Worm (Caenorhabditis elegans) whole organism, L1 larva: ENCODE measurements around the gene tbc-7.

ENCODE experiments used
- C34B4.2 ChIP-seq: sonication (generic microtip); optimal IDR thresholded peaks from 2 replicates; lab custom pipeline; 2017; ENCODE audit warnings: mild to moderate bottlenecking, missing genetic modification characterization, missing compliant biosample characterization
- F16B12.6 ChIP-seq: fragments of 150-350 bp; optimal IDR thresholded peaks from 2 replicates; lab custom pipeline; 2014; ENCODE audit warnings: missing biosample characterization, missing genetic modification characterization
- Y116A8C.19 ChIP-seq: sonication (generic microtip); optimal IDR thresholded peaks from 2 replicates; lab custom pipeline; 2016; ENCODE audit warnings: missing compliant biosample characterization, missing genetic modification characterization, borderline replicate concordance
- aha-1 ChIP-seq: fragments of 150-350 bp; optimal IDR thresholded peaks from 2 replicates; lab custom pipeline; 2014; ENCODE audit warnings: missing biosample characterization, missing genetic modification characterization
- alr-1 ChIP-seq: fragments of 200-800 bp; sonication (Bioruptor generic); optimal IDR thresholded peaks from 2 replicates; lab custom pipeline; 2018; ENCODE audit warnings: borderline replicate concordance, mild to moderate bottlenecking, missing genetic modification characterization, missing compliant biosample characterization
- ama-1 ChIP-seq: fragments of 150-350 bp; optimal IDR thresholded peaks from 2 replicates; lab custom pipeline; 2014
- ceh-63 ChIP-seq: fragments of 200-800 bp; sonication (Bioruptor generic); optimal IDR thresholded peaks from 2 replicates; lab custom pipeline; 2018; ENCODE audit warnings: mild to moderate bottlenecking, missing genetic modification characterization, missing compliant biosample characterization
- ceh-88 ChIP-seq: fragments of 200-800 bp; sonication (Bioruptor generic); IDR thresholded peaks from 2 replicates; pipeline ENCODE4 v1.3.6; 2022; ENCODE audit warnings: missing genetic modification characterization, missing compliant biosample characterization
- dsc-1 ChIP-seq: sonication (generic microtip); optimal IDR thresholded peaks from 2 replicates; lab custom pipeline; 2016; ENCODE audit warnings: mild to moderate bottlenecking, missing genetic modification characterization, missing compliant biosample characterization
- efl-1 ChIP-seq, 4 experiments: fragments of 150-350 bp; optimal IDR thresholded peaks in 3 of 4; peaks in 1 of 4; 1 replicate in 1 of 4; 2 replicates in 3 of 4; lab custom pipeline; 2014; ENCODE audit warnings: missing biosample characterization in 2 of 4, missing genetic modification characterization in 2 of 4, missing genetic modification reagents in 2 of 4
- egl-27 ChIP-seq, 2 experiments: fragments of 150-350 bp in 1 of 2; sonication (generic microtip); optimal IDR thresholded peaks; 3 replicates each; lab custom pipeline; 2017 to 2018; ENCODE audit warnings: missing biosample characterization in 2 of 2, missing genetic modification characterization in 2 of 2, missing genetic modification reagents in 2 of 2
- fkh-10 ChIP-seq: sonication (generic microtip); optimal IDR thresholded peaks from 2 replicates; lab custom pipeline; 2017; ENCODE audit warnings: missing biosample characterization, missing genetic modification reagents, missing genetic modification characterization
- fkh-8 ChIP-seq: sonication (generic microtip); optimal IDR thresholded peaks from 2 replicates; lab custom pipeline; 2016; ENCODE audit warnings: mild to moderate bottlenecking, missing genetic modification characterization, missing compliant biosample characterization
- grh-1 ChIP-seq: fragments of 200-800 bp; sonication (Bioruptor generic); IDR thresholded peaks from 2 replicates; pipeline ENCODE4 v1.3.6; 2022; ENCODE audit warnings: missing genetic modification reagents, missing genetic modification characterization, missing compliant biosample characterization
- hpl-2 ChIP-seq: fragments of 150-350 bp; optimal IDR thresholded peaks from 2 replicates; lab custom pipeline; 2014; ENCODE audit warnings: missing biosample characterization, missing genetic modification reagents, missing genetic modification characterization
- lin-13 ChIP-seq: fragments of 150-350 bp; optimal IDR thresholded peaks from 2 replicates; lab custom pipeline; 2014; ENCODE audit warnings: missing biosample characterization, missing genetic modification reagents, missing genetic modification characterization
- lin-14 ChIP-seq: fragments of 200-800 bp; sonication (Bioruptor generic); optimal IDR thresholded peaks from 2 replicates; lab custom pipeline; 2018; ENCODE audit warnings: mild to moderate bottlenecking, missing genetic modification characterization, moderate library complexity, missing compliant biosample characterization
- lin-15B ChIP-seq: fragments of 150-350 bp; sonication (generic microtip); optimal IDR thresholded peaks from 3 replicates; lab custom pipeline; 2014; ENCODE audit warnings: missing biosample characterization, missing genetic modification characterization
- lin-35 ChIP-seq, 2 experiments: fragments of 150-350 bp; optimal IDR thresholded peaks; 2 replicates each; lab custom pipeline; 2014; ENCODE audit warnings: missing biosample characterization in 2 of 2, missing genetic modification characterization in 2 of 2, missing genetic modification reagents in 2 of 2
- lin-39 ChIP-seq: fragments of 150-350 bp; optimal IDR thresholded peaks from 2 replicates; lab custom pipeline; 2014; ENCODE audit warnings: missing biosample characterization, missing genetic modification reagents, missing genetic modification characterization
- lsy-2 ChIP-seq, 2 experiments: fragments of 150-350 bp; optimal IDR thresholded peaks; 2 replicates each; lab custom pipeline; 2014; ENCODE audit warnings: missing biosample characterization in 2 of 2, missing genetic modification characterization in 2 of 2
- mab-9 ChIP-seq: fragments of 200-800 bp; sonication (Bioruptor generic); IDR thresholded peaks from 2 replicates; pipeline ENCODE4 v1.3.6; 2022; ENCODE audit warnings: missing genetic modification reagents, missing genetic modification characterization, missing compliant biosample characterization
- mdl-1 ChIP-seq, 2 experiments: fragments of 150-350 bp; optimal IDR thresholded peaks; 2 replicates each; lab custom pipeline; 2014 to 2017; ENCODE audit warnings: missing biosample characterization in 2 of 2, missing genetic modification characterization in 2 of 2, inconsistent platforms in 1 of 2
- mef-2 ChIP-seq: fragments of 150-350 bp; optimal IDR thresholded peaks from 2 replicates; lab custom pipeline; 2014; ENCODE audit warnings: missing biosample characterization, missing genetic modification characterization
- nhr-11 ChIP-seq: fragments of 150-350 bp; optimal IDR thresholded peaks from 2 replicates; lab custom pipeline; 2014; ENCODE audit warnings: missing biosample characterization, missing genetic modification characterization
- nhr-12 ChIP-seq: sonication (generic microtip); optimal IDR thresholded peaks from 2 replicates; lab custom pipeline; 2017; ENCODE audit warnings: missing biosample characterization, missing genetic modification characterization
- nhr-19 ChIP-seq: fragments of 200-800 bp; sonication (Bioruptor generic); conservative IDR thresholded peaks from 2 replicates; pipeline ENCODE4 v1.3.6; 2022; ENCODE audit warnings: missing genetic modification characterization, missing compliant biosample characterization
- nhr-20 ChIP-seq: sonication (generic microtip); optimal IDR thresholded peaks from 2 replicates; lab custom pipeline; 2016; ENCODE audit warnings: mild to moderate bottlenecking, missing genetic modification characterization, missing compliant biosample characterization
- nhr-47 ChIP-seq: sonication (generic microtip); optimal IDR thresholded peaks from 2 replicates; lab custom pipeline; 2016; ENCODE audit warnings: mild to moderate bottlenecking, missing genetic modification characterization, moderate library complexity, missing compliant biosample characterization
- nhr-71 ChIP-seq: sonication (generic microtip); optimal IDR thresholded peaks from 2 replicates; lab custom pipeline; 2016; ENCODE audit warnings: mild to moderate bottlenecking, missing genetic modification characterization, moderate library complexity, missing compliant biosample characterization
- nhr-76 ChIP-seq: sonication (generic microtip); optimal IDR thresholded peaks from 2 replicates; lab custom pipeline; 2017; ENCODE audit warnings: missing biosample characterization, missing genetic modification characterization
- nhr-77 ChIP-seq: fragments of 150-350 bp; optimal IDR thresholded peaks from 2 replicates; lab custom pipeline; 2014; ENCODE audit warnings: missing biosample characterization, missing genetic modification characterization
- nhr-84 ChIP-seq: sonication (generic microtip); optimal IDR thresholded peaks from 2 replicates; lab custom pipeline; 2017; ENCODE audit warnings: missing biosample characterization, missing genetic modification characterization
- pag-3 ChIP-seq: sonication (generic microtip); optimal IDR thresholded peaks from 2 replicates; lab custom pipeline; 2017; ENCODE audit warnings: missing genetic modification characterization, mild to moderate bottlenecking, missing compliant biosample characterization, antibody characterized with exemption, borderline replicate concordance; ENCODE audit not compliant: insufficient read depth
- pqm-1 ChIP-seq: sonication (generic microtip); optimal IDR thresholded peaks from 3 replicates; lab custom pipeline; 2017; ENCODE audit warnings: missing biosample characterization, missing genetic modification characterization
- rnt-1 ChIP-seq: sonication (generic microtip); optimal IDR thresholded peaks from 2 replicates; lab custom pipeline; 2016; ENCODE audit warnings: mild to moderate bottlenecking, missing genetic modification characterization, moderate library complexity, missing compliant biosample characterization
- sptf-1 ChIP-seq: fragments of 150-350 bp; optimal IDR thresholded peaks from 2 replicates; lab custom pipeline; 2014; ENCODE audit warnings: missing biosample characterization, missing genetic modification characterization
- sup-37 ChIP-seq: fragments of 200-800 bp; sonication (Bioruptor generic); optimal IDR thresholded peaks from 2 replicates; lab custom pipeline; 2018; ENCODE audit warnings: mild to moderate bottlenecking, missing genetic modification characterization, missing compliant biosample characterization
- swsn-7 ChIP-seq: sonication (generic microtip); optimal IDR thresholded peaks from 2 replicates; lab custom pipeline; 2016; ENCODE audit warnings: missing genetic modification characterization, missing compliant biosample characterization
- tbx-2 ChIP-seq: sonication (generic microtip); optimal IDR thresholded peaks from 2 replicates; lab custom pipeline; 2016; ENCODE audit warnings: missing genetic modification characterization, missing compliant biosample characterization
- tlp-1 ChIP-seq: fragments of 150-350 bp; optimal IDR thresholded peaks from 2 replicates; lab custom pipeline; 2014; ENCODE audit warnings: missing biosample characterization, missing genetic modification characterization
- unc-98 ChIP-seq: fragments of 200-800 bp; sonication (Bioruptor generic); IDR thresholded peaks from 2 replicates; pipeline ENCODE4 v1.3.6; 2022; ENCODE audit warnings: missing genetic modification characterization, missing compliant biosample characterization
- ztf-11 ChIP-seq, 2 experiments: sonication (generic microtip); optimal IDR thresholded peaks; 2 replicates each; lab custom pipeline; 2016 to 2017; ENCODE audit warnings: missing genetic modification characterization in 2 of 2, missing biosample characterization in 1 of 2, missing compliant biosample characterization in 1 of 2
- ztf-4 ChIP-seq: fragments of 150-350 bp; optimal IDR thresholded peaks from 2 replicates; lab custom pipeline; 2014; ENCODE audit warnings: missing biosample characterization, missing genetic modification characterization

tbc-7 gene

ce11 chrX:5085465-5085864 lies 48.6 kb upstream of the tbc-7 start (continued):
- TF ChIP-seq mab-9 (GFP tag; lab: Robert Waterston, UW), result no peak
- TF ChIP-seq nhr-19 (GFP tag; lab: Robert Waterston, UW), result peak; percentile 77
- TF ChIP-seq lin-15B, result no peak
- TF ChIP-seq F16B12.6 (tag; lab: Kevin White, UChicago), result no peak
- TF ChIP-seq nhr-12 (tag; lab: Kevin White, UChicago), result no peak
- peak; percentile 11; the same call in 1 of the 2 replicates for TF ChIP-seq grh-1 (GFP tag; lab: Robert Waterston, UW)
- peak; percentile 78 for TF ChIP-seq tbx-2 (tag; lab: Kevin White, UChicago)
- no peak for TF ChIP-seq C34B4.2 (tag; lab: Kevin White, UChicago)
- peak in 1 of 2 experiments; percentile 49 for TF ChIP-seq egl-27 (tag; optimal IDR thresholded peaks at IDR 0.05; lab: Kevin White, UChicago)
- TF ChIP-seq efl-1 (optimal IDR thresholded peaks at IDR 0.05; lab: Kevin White, UChicago), result peak; percentile 25 to 42
- no peak for TF ChIP-seq efl-1 (GFP tag; optimal IDR thresholded peaks at IDR 0.05 in 1 of 2; lab: Kevin White, UChicago)
- TF ChIP-seq unc-98 (GFP tag; lab: Robert Waterston, UW), result 0 out of 2 replicates have a peak, but pooled peaks have one; percentile 6
- TF ChIP-seq ztf-4 (tag; lab: Kevin White, UChicago), result no peak
- peak; percentile 46 for TF ChIP-seq sup-37 (GFP tag; lab: Kevin White, UChicago)
- no peak for TF ChIP-seq ceh-63 (GFP tag; lab: Kevin White, UChicago)
- TF ChIP-seq ztf-11 (tag; optimal IDR thresholded peaks at IDR 0.05; lab: Kevin White, UChicago), result peak in 1 of 2 experiments; percentile 64
- no peak for TF ChIP-seq ceh-88 (GFP tag; lab: Robert Waterston, UW)
- peak; percentile 80 for TF ChIP-seq tlp-1 (tag; lab: Kevin White, UChicago)
- TF ChIP-seq lin-14 (GFP tag; lab: Kevin White, UChicago), result peak; percentile 87
- TF ChIP-seq nhr-84 (tag; lab: Kevin White, UChicago), result no peak
- no peak for TF ChIP-seq alr-1
- no peak for TF ChIP-seq lin-39 (tag; lab: Kevin White, UChicago)
- no peak for TF ChIP-seq ama-1 (lab: Kevin White, UChicago)
- TF ChIP-seq nhr-77, result peak; percentile 73
- peak; percentile 54 for TF ChIP-seq mef-2 (tag; lab: Kevin White, UChicago)
- TF ChIP-seq sptf-1 (tag; lab: Kevin White, UChicago), result no peak
- peak; percentile 89 for TF ChIP-seq nhr-47
- TF ChIP-seq fkh-10 (GFP tag; lab: Kevin White, UChicago), result peak; percentile 81
- TF ChIP-seq fkh-8 (tag; lab: Kevin White, UChicago), result peak; percentile 89
- no peak for TF ChIP-seq Y116A8C.19 (tag; lab: Kevin White, UChicago)
- no peak for TF ChIP-seq pqm-1 (tag; lab: Kevin White, UChicago)
- peak; percentile 84 for TF ChIP-seq nhr-71 (tag; lab: Kevin White, UChicago)
- peak; percentile 39 for TF ChIP-seq nhr-76 (tag; lab: Kevin White, UChicago)
- peak; percentile 77 for TF ChIP-seq rnt-1 (tag; lab: Kevin White, UChicago)
- peak; percentile 50 to 75 for TF ChIP-seq lin-35 (GFP tag; optimal IDR thresholded peaks at IDR 0.05; lab: Kevin White, UChicago)
- peak; percentile 56 for TF ChIP-seq pag-3 (tag; lab: Kevin White, UChicago)
- peak; percentile 11 for TF ChIP-seq nhr-11 (tag; lab: Kevin White, UChicago)
- TF ChIP-seq dsc-1, result peak; percentile 90
- no peak for TF ChIP-seq aha-1
- TF ChIP-seq nhr-20 (tag; lab: Kevin White, UChicago), result peak; percentile 84
- TF ChIP-seq, all 84 proteins: peak for 57

ce11 chrX:5086212-5086611 lies 47.9 kb upstream of the tbc-7 start:
- TF ChIP-seq hpl-2 (GFP tag; lab: Kevin White, UChicago) (no peak), pqm-1 (tag; lab: Kevin White, UChicago) (no peak), lin-13 (GFP tag; lab: Kevin White, UChicago) (no peak), grh-1 (GFP tag; lab: Robert Waterston, UW) (no peak), swsn-7 (tag; lab: Kevin White, UChicago) (peak; percentile 12), rnt-1 (tag; lab: Kevin White, UChicago) (peak; percentile 6), mdl-1 (tag; optimal IDR thresholded peaks at IDR 0.05; lab: Kevin White, UChicago) (no peak), pag-3 (tag; lab: Kevin White, UChicago) (no peak), lsy-2 (tag; optimal IDR thresholded peaks at IDR 0.05; lab: Kevin White, UChicago) (peak in 1 of 2 experiments; percentile 21), lin-35 (GFP tag; optimal IDR thresholded peaks at IDR 0.05; lab: Kevin White, UChicago) (peak in 1 of 2 experiments; percentile 4), lin-14 (GFP tag; lab: Kevin White, UChicago) (peak; percentile 49)
